Worm (Caenorhabditis elegans) whole organism, L4/young adult: Measurements from ENCODE around the gene akap-1.

Experiments used
- W03F9.2 ChIP-seq: fragments of 150-350 bp; optimal IDR thresholded peaks from 2 replicates; lab custom pipeline; 2014; ENCODE audit warnings: missing biosample characterization, missing genetic modification characterization
- dao-5 ChIP-seq: sonication (generic microtip); optimal IDR thresholded peaks from 2 replicates; lab custom pipeline; 2016; ENCODE audit warnings: missing genotype, missing genetic modification characterization, moderate library complexity, missing compliant biosample characterization

DNA sequence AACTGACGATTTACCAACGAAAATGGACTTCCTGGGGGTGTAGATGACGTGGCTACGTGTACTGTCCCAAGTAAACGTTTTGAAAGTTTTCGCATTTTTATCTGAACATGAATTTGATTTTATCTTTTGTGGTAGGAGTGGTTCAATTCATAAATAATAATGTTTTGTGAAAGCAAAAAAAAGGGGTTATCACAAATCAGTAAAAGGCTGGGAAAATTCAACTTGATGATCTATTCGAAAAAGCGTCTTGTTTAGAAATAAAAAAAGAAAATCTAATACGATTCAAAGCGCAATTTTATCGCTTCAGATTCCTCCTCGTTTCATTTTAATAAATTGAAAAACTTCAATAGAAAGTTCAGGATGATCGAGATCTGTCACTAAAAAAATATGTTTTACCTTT lies 29.0 kb upstream of the akap-1 start, which contains the start of gene C56G2.5:
- TF ChIP-seq W03F9.2 (tag; lab: Kevin White, UChicago) (no peak), dao-5 (tag; lab: Kevin White, UChicago) (no peak)
